Worm (Caenorhabditis elegans) whole organism, early embryonic: Measurements from ENCODE around the gene Y41E3.18.

Experiments used
- ama-1 ChIP-seq: fragments of 150-350 bp; optimal IDR thresholded peaks from 2 replicates; lab custom pipeline; 2014
- ceh-13 ChIP-seq: fragments of 200-800 bp; sonication (Bioruptor generic); optimal IDR thresholded peaks from 2 replicates; lab custom pipeline; 2018; ENCODE audit warnings: mild to moderate bottlenecking, missing genetic modification characterization, missing compliant biosample characterization
- ets-7 ChIP-seq: sonication (generic microtip); optimal IDR thresholded peaks from 2 replicates; lab custom pipeline; 2016; ENCODE audit warnings: missing genotype, missing genetic modification characterization, missing compliant biosample characterization
- scrt-1 ChIP-seq: fragments of 200-800 bp; sonication (Bioruptor generic); IDR thresholded peaks from 2 replicates; pipeline ENCODE4 v1.3.6; 2022; ENCODE audit warnings: missing genetic modification characterization, missing compliant biosample characterization

- no peak for TF ChIP-seq scrt-1
- no peak for TF ChIP-seq ceh-13 (GFP tag; lab: Kevin White, UChicago)
- TF ChIP-seq ets-7 (tag; lab: Kevin White, UChicago) = no peak
- TF ChIP-seq ama-1 (lab: Kevin White, UChicago) = no peak
These were observed 40.2 kb downstream of the Y41E3.18 start, which contains the start of gene fcd-2 for ce11 chrIV:15025384-15025783.
